Fruit fly (Drosophila melanogaster) whole organism, prepupa: ENCODE data around the gene CG46399.
A peak's percentile ranks its signal among the peaks of the same experiment; 100 is the strongest.

ENCODE experiments used
- Blimp-1 ChIP-seq: fragments of 200-800 bp; sonication (Bioruptor generic); optimal IDR thresholded peaks from 3 replicates; lab custom pipeline; 2017; ENCODE audit warnings: missing biosample characterization, missing genetic modification characterization, mild to moderate bottlenecking, moderate library complexity, missing genetic modification reagents
- CG10631 ChIP-seq: fragments of 200-800 bp; sonication (Bioruptor generic); optimal IDR thresholded peaks from 2 replicates; lab custom pipeline; 2016; ENCODE audit warnings: missing biosample characterization, missing genetic modification characterization
- CG11294 ChIP-seq: fragments of 200-800 bp; sonication (Bioruptor generic); IDR thresholded peaks from 2 replicates; pipeline ENCODE4 v1.3.6; 2022; ENCODE audit warnings: missing biosample characterization, missing genetic modification characterization
- CG11762 ChIP-seq: fragments of 200-800 bp; sonication (Bioruptor generic); optimal IDR thresholded peaks from 3 replicates; lab custom pipeline; 2016; ENCODE audit warnings: missing biosample characterization, missing genetic modification characterization; ENCODE audit not compliant: insufficient read depth
- CG11902 ChIP-seq: fragments of 200-800 bp; sonication (Bioruptor generic); optimal IDR thresholded peaks from 3 replicates; lab custom pipeline; 2016; ENCODE audit warnings: missing biosample characterization, missing genetic modification characterization
- CG15336 ChIP-seq: fragments of 200-800 bp; sonication (Bioruptor generic); IDR thresholded peaks from 2 replicates; pipeline ENCODE4 v1.3.6; 2022; ENCODE audit warnings: missing biosample characterization, missing genetic modification characterization
- CG1621 ChIP-seq: fragments of 200-800 bp; sonication (Bioruptor generic); optimal IDR thresholded peaks from 3 replicates; lab custom pipeline; 2018; ENCODE audit warnings: missing biosample characterization, mild to moderate bottlenecking, missing genetic modification characterization
- CG16779 ChIP-seq: fragments of 200-800 bp; sonication (Bioruptor generic); optimal IDR thresholded peaks from 3 replicates; lab custom pipeline; 2017; ENCODE audit warnings: missing biosample characterization, mild to moderate bottlenecking, missing genetic modification characterization
- CG3032 ChIP-seq: fragments of 200-800 bp; optimal IDR thresholded peaks from 2 replicates; lab custom pipeline; 2019; ENCODE audit warnings: missing biosample characterization, mild to moderate bottlenecking, missing genetic modification characterization, moderate library complexity
- CG31627 ChIP-seq: fragments of 200-800 bp; sonication (Bioruptor generic); optimal IDR thresholded peaks from 3 replicates; lab custom pipeline; 2016; ENCODE audit warnings: missing biosample characterization, missing genetic modification characterization
- CG32006 ChIP-seq: fragments of 200-800 bp; sonication (Bioruptor generic); optimal IDR thresholded peaks from 3 replicates; lab custom pipeline; 2017; ENCODE audit warnings: missing biosample characterization, mild to moderate bottlenecking, missing genetic modification characterization
- CG34406 ChIP-seq: fragments of 200-800 bp; sonication (Bioruptor generic); optimal IDR thresholded peaks from 3 replicates; lab custom pipeline; 2016; ENCODE audit warnings: missing biosample characterization, missing genetic modification characterization
- CG3919 ChIP-seq: fragments of 200-800 bp; sonication (Bioruptor generic); optimal IDR thresholded peaks from 3 replicates; lab custom pipeline; 2016; ENCODE audit warnings: missing biosample characterization, missing genetic modification characterization
- CG4318 ChIP-seq: fragments of 200-800 bp; sonication (Bioruptor generic); optimal IDR thresholded peaks from 3 replicates; lab custom pipeline; 2017; ENCODE audit warnings: missing biosample characterization, mild to moderate bottlenecking, missing genetic modification characterization
- CG6163 ChIP-seq: fragments of 200-800 bp; sonication (Bioruptor generic); IDR thresholded peaks from 3 replicates; pipeline ENCODE4 v1.3.6; 2022; ENCODE audit warnings: missing biosample characterization, missing genetic modification characterization
- CG6276 ChIP-seq: fragments of 200-800 bp; sonication (Bioruptor generic); optimal IDR thresholded peaks from 2 replicates; lab custom pipeline; 2017; ENCODE audit warnings: missing biosample characterization, mild to moderate bottlenecking, missing genetic modification characterization
- CG6792 ChIP-seq: fragments of 200-800 bp; sonication (Bioruptor generic); optimal IDR thresholded peaks from 3 replicates; lab custom pipeline; 2016; ENCODE audit warnings: missing biosample characterization, missing genetic modification characterization
- CG6808 ChIP-seq: fragments of 200-800 bp; sonication (Bioruptor generic); optimal IDR thresholded peaks from 3 replicates; lab custom pipeline; 2017; ENCODE audit warnings: missing biosample characterization, missing genetic modification characterization, mild to moderate bottlenecking, moderate library complexity, missing genetic modification reagents
- CG6854 ChIP-seq: fragments of 200-800 bp; sonication (Bioruptor generic); optimal IDR thresholded peaks from 2 replicates; lab custom pipeline; 2017; ENCODE audit warnings: missing biosample characterization, mild to moderate bottlenecking, missing genetic modification characterization
- CG7368 ChIP-seq: fragments of 200-800 bp; sonication (Bioruptor generic); optimal IDR thresholded peaks from 3 replicates; lab custom pipeline; 2016; ENCODE audit warnings: missing biosample characterization, missing genetic modification characterization
- CG8632 ChIP-seq: fragments of 200-800 bp; sonication (Bioruptor generic); optimal IDR thresholded peaks from 3 replicates; lab custom pipeline; 2016; ENCODE audit warnings: missing biosample characterization, missing genetic modification characterization
- Eip75B ChIP-seq: fragments of 200-800 bp; sonication (Bioruptor generic); optimal IDR thresholded peaks from 3 replicates; lab custom pipeline; 2016; ENCODE audit warnings: missing biosample characterization, missing genetic modification characterization
- Eip78C ChIP-seq: fragments of 200-800 bp; sonication (Bioruptor generic); peaks from one replicate; lab custom pipeline; 2016; ENCODE audit warnings: missing biosample characterization, missing genetic modification characterization
- Eip93F ChIP-seq: fragments of 200-800 bp; sonication (Bioruptor generic); optimal IDR thresholded peaks from 2 replicates; lab custom pipeline; 2016; ENCODE audit warnings: missing biosample characterization, mild to moderate bottlenecking, missing genetic modification characterization
- Ets21C ChIP-seq: fragments of 200-800 bp; sonication (Bioruptor generic); optimal IDR thresholded peaks from 3 replicates; lab custom pipeline; 2016; ENCODE audit warnings: missing biosample characterization, missing genetic modification characterization
- Gug ChIP-seq: fragments of 200-800 bp; sonication (Bioruptor generic); IDR thresholded peaks from 2 replicates; pipeline ENCODE4 v1.3.6; 2022; ENCODE audit warnings: missing biosample characterization, missing genetic modification characterization
- Hr38 ChIP-seq: sonication (Bioruptor generic); optimal IDR thresholded peaks from 2 replicates; lab custom pipeline; 2016; ENCODE audit warnings: missing biosample characterization, missing genetic modification characterization
- Hr39 ChIP-seq: fragments of 200-800 bp; sonication (Bioruptor generic); optimal IDR thresholded peaks from 2 replicates; lab custom pipeline; 2016; ENCODE audit warnings: missing biosample characterization, missing genetic modification characterization
- Hr4 ChIP-seq: fragments of 200-800 bp; sonication (Bioruptor generic); optimal IDR thresholded peaks from 3 replicates; lab custom pipeline; 2016; ENCODE audit warnings: missing biosample characterization, missing genetic modification characterization
- Lpt ChIP-seq: fragments of 200-800 bp; sonication (Bioruptor generic); optimal IDR thresholded peaks from 3 replicates; lab custom pipeline; 2016; ENCODE audit warnings: missing biosample characterization, missing genetic modification characterization
- OdsH ChIP-seq: fragments of 200-800 bp; sonication (Bioruptor generic); optimal IDR thresholded peaks from 3 replicates; lab custom pipeline; 2016; ENCODE audit warnings: missing biosample characterization, missing genetic modification characterization
- Smox ChIP-seq: fragments of 200-800 bp; sonication (Bioruptor generic); optimal IDR thresholded peaks from 3 replicates; lab custom pipeline; 2016; ENCODE audit warnings: missing biosample characterization, missing genetic modification characterization
- Sox14 ChIP-seq: fragments of 200-800 bp; sonication (Bioruptor generic); optimal IDR thresholded peaks from 3 replicates; lab custom pipeline; 2016; ENCODE audit warnings: missing biosample characterization, missing genetic modification characterization
- Sox15 ChIP-seq: fragments of 200-800 bp; sonication (Bioruptor generic); optimal IDR thresholded peaks from 3 replicates; lab custom pipeline; 2016; ENCODE audit warnings: missing biosample characterization, missing genetic modification characterization
- achi ChIP-seq: fragments of 200-800 bp; sonication (Bioruptor generic); optimal IDR thresholded peaks from 3 replicates; lab custom pipeline; 2016; ENCODE audit warnings: missing biosample characterization, missing genetic modification characterization
- acj6 ChIP-seq: fragments of 200-800 bp; sonication (Bioruptor generic); optimal IDR thresholded peaks from 3 replicates; lab custom pipeline; 2016; ENCODE audit warnings: missing biosample characterization, missing genetic modification characterization
- dac ChIP-seq: fragments of 200-800 bp; sonication (Bioruptor generic); optimal IDR thresholded peaks from 2 replicates; lab custom pipeline; 2017; ENCODE audit warnings: missing biosample characterization, mild to moderate bottlenecking, missing genetic modification characterization
- eg ChIP-seq: fragments of 200-800 bp; sonication (Bioruptor generic); IDR thresholded peaks from 3 replicates; pipeline ENCODE4 v1.3.6; 2022; ENCODE audit warnings: missing biosample characterization, missing genetic modification characterization
- esn ChIP-seq: fragments of 200-800 bp; sonication (Bioruptor generic); optimal IDR thresholded peaks from 2 replicates; lab custom pipeline; 2016; ENCODE audit warnings: missing biosample characterization, mild to moderate bottlenecking, missing genetic modification characterization, moderate library complexity
- fd59A ChIP-seq: fragments of 200-800 bp; sonication (Bioruptor generic); optimal IDR thresholded peaks from 2 replicates; lab custom pipeline; 2017; ENCODE audit warnings: missing biosample characterization, mild to moderate bottlenecking, missing genetic modification characterization, missing genetic modification reagents
- fd85E ChIP-seq: fragments of 200-800 bp; sonication (Bioruptor generic); optimal IDR thresholded peaks from 3 replicates; lab custom pipeline; 2016; ENCODE audit warnings: missing biosample characterization, missing genetic modification characterization
- fkh ChIP-seq: fragments of 200-800 bp; sonication (Bioruptor generic); optimal IDR thresholded peaks from 3 replicates; lab custom pipeline; 2017; ENCODE audit warnings: missing biosample characterization, mild to moderate bottlenecking, missing genetic modification characterization, moderate library complexity
- lz ChIP-seq: fragments of 200-800 bp; sonication (Bioruptor generic); optimal IDR thresholded peaks from 3 replicates; lab custom pipeline; 2016; ENCODE audit warnings: missing biosample characterization, missing genetic modification characterization
- net ChIP-seq: fragments of 200-800 bp; sonication (Bioruptor generic); optimal IDR thresholded peaks from 3 replicates; lab custom pipeline; 2016; ENCODE audit warnings: missing biosample characterization, missing genetic modification characterization
- salr ChIP-seq, 2 experiments: fragments of 200-800 bp; sonication (Bioruptor generic); optimal IDR thresholded peaks; 3 replicates each; lab custom pipeline; 2016 to 2018; ENCODE audit warnings: missing biosample characterization in 2 of 2, missing genetic modification characterization in 2 of 2, mild to moderate bottlenecking in 1 of 2
- spab ChIP-seq: fragments of 200-800 bp; sonication (Bioruptor generic); optimal IDR thresholded peaks from 2 replicates; lab custom pipeline; 2017; ENCODE audit warnings: missing biosample characterization, mild to moderate bottlenecking, missing genetic modification characterization, missing genetic modification reagents
- ss ChIP-seq, 2 experiments: fragments of 200-800 bp; sonication (Bioruptor generic); optimal IDR thresholded peaks; 2 replicates in 1 of 2; 3 replicates in 1 of 2; lab custom pipeline; 2017 to 2018; ENCODE audit warnings: mild to moderate bottlenecking in 2 of 2, missing biosample characterization in 2 of 2, missing genetic modification characterization in 2 of 2, moderate library complexity in 1 of 2
- svp ChIP-seq: fragments of 200-800 bp; sonication (Bioruptor generic); peaks from one replicate; lab custom pipeline; 2016; ENCODE audit warnings: missing biosample characterization, missing genetic modification characterization
- topi ChIP-seq: fragments of 200-800 bp; sonication (Bioruptor generic); optimal IDR thresholded peaks from 3 replicates; lab custom pipeline; 2016; ENCODE audit warnings: missing biosample characterization, missing genetic modification characterization
- vri ChIP-seq: fragments of 200-800 bp; sonication (Bioruptor generic); optimal IDR thresholded peaks from 3 replicates; lab custom pipeline; 2016; ENCODE audit warnings: missing biosample characterization, mild to moderate bottlenecking, missing genetic modification characterization

CG46399 gene

dm6 chrX:14858951-14859350 is at the start of gene CG46399:
CG46399 (plus strand) TSS chrX:14859251.
- TF ChIP-seq Hr39 (GFP tag; lab: Kevin White, UChicago) (no peak), Ets21C (no peak), CG8632 (GFP tag; lab: Kevin White, UChicago) (no peak), lz (no peak), spab (GFP tag; lab: Kevin White, UChicago) (no peak), CG34406 (GFP tag; lab: Kevin White, UChicago) (no peak), vri (no peak), CG11762 (GFP tag; lab: Kevin White, UChicago) (no peak)
- TF ChIP-seq, all 60 proteins: peak for 0

DNA sequence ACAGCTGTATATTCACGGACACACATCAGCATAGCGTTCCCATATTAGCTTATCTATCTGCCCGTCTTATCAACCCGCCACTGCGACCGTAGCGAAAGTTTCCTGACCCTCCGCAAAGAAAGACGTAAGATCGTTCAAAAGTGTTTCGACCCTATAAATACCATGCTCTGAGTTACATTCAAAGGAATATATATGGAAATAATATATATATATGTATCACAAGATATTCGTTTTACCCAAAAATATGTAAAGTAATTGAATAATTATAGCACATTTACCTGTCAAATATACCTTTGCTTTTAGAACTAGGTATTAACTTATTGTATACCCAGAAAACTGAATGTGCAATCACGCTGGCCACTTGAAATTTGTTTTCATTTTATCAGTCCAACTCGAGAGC is 48.6 kb upstream of the CG46399 start:
- TF ChIP-seq esn (GFP tag; lab: Kevin White, UChicago) (peak; percentile 40), CG3032 (tag; lab: Kevin White, UChicago) (no peak), CG15336 (GFP tag; lab: Robert Waterston, UW) (no peak), Hr4 (GFP tag; lab: Kevin White, UChicago) (no peak), Eip78C (GFP tag; lab: Kevin White, UChicago) (peak; percentile 47), CG10631 (no peak), CG1621 (no peak), achi (GFP tag; lab: Kevin White, UChicago) (peak; percentile 13), OdsH (GFP tag; lab: Kevin White, UChicago) (peak; percentile 17), CG6792 (GFP tag; lab: Kevin White, UChicago) (peak; percentile 17), spab (GFP tag; lab: Kevin White, UChicago) (no peak), Eip75B (GFP tag; lab: Kevin White, UChicago) (no peak), Eip93F (GFP tag; lab: Kevin White, UChicago) (no peak), lz (peak; percentile 17), salr (GFP tag; optimal IDR thresholded peaks at IDR 0.05; lab: Kevin White, UChicago) (no peak), CG6808 (GFP tag; lab: Kevin White, UChicago) (no peak), Smox (GFP tag; lab: Kevin White, UChicago) (peak; percentile 20), ss (GFP tag; optimal IDR thresholded peaks at IDR 0.05; lab: Kevin White, UChicago) (no peak), CG6854 (GFP tag; lab: Kevin White, UChicago) (no peak), Hr39 (GFP tag; lab: Kevin White, UChicago) (no peak), net (GFP tag; lab: Kevin White, UChicago) (no peak), fd59A (GFP tag; lab: Kevin White, UChicago) (no peak), CG7368 (GFP tag; lab: Kevin White, UChicago) (no peak), CG11762 (GFP tag; lab: Kevin White, UChicago) (no peak), Sox14 (GFP tag; lab: Kevin White, UChicago) (no peak), vri (peak; percentile 3), fkh (no peak), CG31627 (GFP tag; lab: Kevin White, UChicago) (no peak), CG32006 (peak; percentile 29), CG11902 (GFP tag; lab: Kevin White, UChicago) (no peak), CG11294 (GFP tag; lab: Robert Waterston, UW) (no peak), dac (GFP tag; lab: Kevin White, UChicago) (no peak), CG3919 (GFP tag; lab: Kevin White, UChicago) (peak; percentile 19), CG34406 (GFP tag; lab: Kevin White, UChicago) (peak; percentile 42), Sox15 (GFP tag; lab: Kevin White, UChicago) (no peak), Lpt (GFP tag; lab: Kevin White, UChicago) (no peak), CG16779 (no peak), fd85E (GFP tag; lab: Kevin White, UChicago) (no peak), CG6276 (GFP tag; lab: Kevin White, UChicago) (no peak), Ets21C (no peak), topi (GFP tag; lab: Kevin White, UChicago) (peak; percentile 2), Gug (GFP tag; lab: Robert Waterston, UW) (0 out of 2 replicates have a peak, but pooled peaks have one; percentile 26), CG6163 (no peak), eg (no peak), Hr38 (GFP tag; lab: Kevin White, UChicago) (no peak), acj6 (GFP tag; lab: Kevin White, UChicago) (peak; percentile 28), Blimp-1 (GFP tag; lab: Kevin White, UChicago) (no peak), svp (GFP tag; lab: Kevin White, UChicago) (peak; percentile 75), CG4318 (GFP tag; lab: Kevin White, UChicago) (no peak)
